Worm (Caenorhabditis elegans) whole organism, early embryonic: Measurements from ENCODE around the gene T01C8.2.

Source experiments
- B0310.2 ChIP-seq: sonication (generic microtip); optimal IDR thresholded peaks from 2 replicates; lab custom pipeline; 2016; ENCODE audit warnings: mild to moderate bottlenecking, missing genetic modification characterization, missing compliant biosample characterization
- F13C5.2 ChIP-seq: sonication (generic microtip); optimal IDR thresholded peaks from 2 replicates; lab custom pipeline; 2017; ENCODE audit warnings: mild to moderate bottlenecking, missing genetic modification characterization, inconsistent platforms, missing compliant biosample characterization
- aly-1 ChIP-seq: sonication (generic microtip); optimal IDR thresholded peaks from 2 replicates; lab custom pipeline; 2016; ENCODE audit warnings: missing genetic modification characterization, missing compliant biosample characterization
- ama-1 ChIP-seq: fragments of 150-350 bp; optimal IDR thresholded peaks from 2 replicates; lab custom pipeline; 2014
- ceh-13 ChIP-seq: fragments of 200-800 bp; sonication (Bioruptor generic); optimal IDR thresholded peaks from 2 replicates; lab custom pipeline; 2018; ENCODE audit warnings: mild to moderate bottlenecking, missing genetic modification characterization, missing compliant biosample characterization
- ceh-36 ChIP-seq: sonication (generic microtip); optimal IDR thresholded peaks from 2 replicates; lab custom pipeline; 2016; ENCODE audit warnings: missing genetic modification characterization, inconsistent platforms, missing compliant biosample characterization
- ets-7 ChIP-seq: sonication (generic microtip); optimal IDR thresholded peaks from 2 replicates; lab custom pipeline; 2016; ENCODE audit warnings: missing genotype, missing genetic modification characterization, missing compliant biosample characterization
- flt-1 ChIP-seq: fragments of 200-800 bp; sonication (Bioruptor generic); IDR thresholded peaks from 2 replicates; pipeline ENCODE4 v1.3.6; 2022; ENCODE audit warnings: missing genetic modification characterization, missing compliant biosample characterization
- hmbx-1 ChIP-seq: sonication (generic microtip); optimal IDR thresholded peaks from 2 replicates; lab custom pipeline; 2016; ENCODE audit warnings: mild to moderate bottlenecking, missing genetic modification characterization, missing compliant biosample characterization
- hmg-4 ChIP-seq: fragments of 200-800 bp; sonication (Bioruptor generic); optimal IDR thresholded peaks from 2 replicates; lab custom pipeline; 2018; ENCODE audit warnings: mild to moderate bottlenecking, missing genetic modification characterization, missing compliant biosample characterization
- hnd-1 ChIP-seq: sonication (generic microtip); optimal IDR thresholded peaks from 2 replicates; lab custom pipeline; 2016; ENCODE audit warnings: missing genetic modification characterization, missing compliant biosample characterization
- pes-1 ChIP-seq: fragments of 200-800 bp; sonication (Bioruptor generic); IDR thresholded peaks from 2 replicates; pipeline ENCODE4 v1.3.6; 2022; ENCODE audit warnings: missing genetic modification reagents, missing genetic modification characterization, missing compliant biosample characterization
- scrt-1 ChIP-seq: fragments of 200-800 bp; sonication (Bioruptor generic); IDR thresholded peaks from 2 replicates; pipeline ENCODE4 v1.3.6; 2022; ENCODE audit warnings: missing genetic modification characterization, missing compliant biosample characterization
- sea-1 ChIP-seq: fragments of 200-800 bp; sonication (Bioruptor generic); conservative IDR thresholded peaks from 2 replicates; pipeline ENCODE4 v1.3.6; 2022; ENCODE audit warnings: missing genetic modification characterization, missing compliant biosample characterization
- tbx-11 ChIP-seq: fragments of 200-800 bp; sonication (Bioruptor generic); IDR thresholded peaks from 2 replicates; pipeline ENCODE4 v1.3.6; 2022; ENCODE audit warnings: missing genetic modification characterization, missing compliant biosample characterization
- tbx-37 ChIP-seq: fragments of 200-800 bp; sonication (Bioruptor generic); conservative IDR thresholded peaks from 2 replicates; pipeline ENCODE4 v1.3.6; 2022; ENCODE audit warnings: missing genetic modification reagents, missing genetic modification characterization, missing compliant biosample characterization
- tra-4 ChIP-seq: sonication (generic microtip); optimal IDR thresholded peaks from 2 replicates; lab custom pipeline; 2017; ENCODE audit warnings: missing genetic modification characterization, missing compliant biosample characterization

Gene T01C8.2

ce11 chrX:16809689-16810088, 23.5 kb downstream of the T01C8.2 start:
- TF ChIP-seq hmg-4 (GFP tag; lab: Kevin White, UChicago): no peak
- TF ChIP-seq scrt-1 (GFP tag; lab: Robert Waterston, UW): no peak
- no peak for TF ChIP-seq ceh-36
- TF ChIP-seq flt-1 (GFP tag; lab: Robert Waterston, UW): no peak
- TF ChIP-seq F13C5.2 (tag; lab: Kevin White, UChicago): no peak
- no peak for TF ChIP-seq ets-7 (tag; lab: Kevin White, UChicago)
- TF ChIP-seq sea-1 (GFP tag; lab: Robert Waterston, UW): no peak
- no peak for TF ChIP-seq tbx-11
- no peak for TF ChIP-seq hnd-1 (tag; lab: Kevin White, UChicago)

DNA sequence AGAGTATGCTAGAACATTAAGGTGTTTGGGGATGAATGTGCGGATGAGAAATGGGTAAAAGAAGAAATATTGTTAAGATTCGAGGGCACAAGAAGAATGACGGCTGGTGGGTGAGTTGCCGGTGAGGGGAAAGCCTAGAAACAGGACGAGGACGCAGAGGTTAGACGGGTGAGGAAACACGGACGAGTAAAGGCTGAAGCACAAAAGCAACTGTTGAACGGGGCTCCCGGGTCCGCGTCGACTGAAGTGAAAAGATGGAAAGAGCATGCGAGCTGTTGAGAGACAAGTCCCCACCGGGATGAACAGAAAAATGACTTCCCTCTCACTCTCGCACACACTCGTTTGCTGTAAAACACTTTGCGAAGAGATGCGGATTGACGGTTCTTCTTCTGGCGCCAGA, 25.7 kb downstream of the T01C8.2 start:
- TF ChIP-seq ets-7 (tag; lab: Kevin White, UChicago): no peak
- TF ChIP-seq flt-1 (GFP tag; lab: Robert Waterston, UW): no peak
- TF ChIP-seq ceh-13: no peak
- TF ChIP-seq hmg-4 (GFP tag; lab: Kevin White, UChicago): no peak
- no peak for TF ChIP-seq B0310.2 (tag; lab: Kevin White, UChicago)
- no peak for TF ChIP-seq tra-4 (tag; lab: Kevin White, UChicago)
- TF ChIP-seq ceh-36: no peak
- no peak for TF ChIP-seq tbx-37 (GFP tag; lab: Robert Waterston, UW)

- TF ChIP-seq tra-4 (tag; lab: Kevin White, UChicago): no peak
- TF ChIP-seq flt-1 (GFP tag; lab: Robert Waterston, UW): no peak
- TF ChIP-seq ama-1 (lab: Kevin White, UChicago): no peak
- TF ChIP-seq hmbx-1: no peak
- no peak for TF ChIP-seq tbx-37 (GFP tag; lab: Robert Waterston, UW)
- no peak for TF ChIP-seq hmg-4 (GFP tag; lab: Kevin White, UChicago)
- TF ChIP-seq sea-1 (GFP tag; lab: Robert Waterston, UW): no peak
- no peak for TF ChIP-seq ceh-36
- TF ChIP-seq hnd-1 (tag; lab: Kevin White, UChicago): no peak
- no peak for TF ChIP-seq tbx-11
- TF ChIP-seq aly-1 (tag; lab: Kevin White, UChicago): no peak
- TF ChIP-seq F13C5.2 (tag; lab: Kevin White, UChicago): no peak
- TF ChIP-seq ets-7 (tag; lab: Kevin White, UChicago): no peak
- TF ChIP-seq pes-1: no peak
Measured at ce11 chrX:16813148-16813547, 26.9 kb downstream of the T01C8.2 start.

- TF ChIP-seq B0310.2 (tag; lab: Kevin White, UChicago) (no peak), ets-7 (tag; lab: Kevin White, UChicago) (peak; percentile 88), tbx-37 (GFP tag; lab: Robert Waterston, UW) (0 out of 2 replicates have a peak, but pooled peaks have one; percentile 9)
Measured at ce11 chrX:16813606-16814330, 27.5 kb downstream of the T01C8.2 start, which contains the start of gene cas-1. TSS of gene cas-1 (minus strand) at chrX:16813656.

DNA sequence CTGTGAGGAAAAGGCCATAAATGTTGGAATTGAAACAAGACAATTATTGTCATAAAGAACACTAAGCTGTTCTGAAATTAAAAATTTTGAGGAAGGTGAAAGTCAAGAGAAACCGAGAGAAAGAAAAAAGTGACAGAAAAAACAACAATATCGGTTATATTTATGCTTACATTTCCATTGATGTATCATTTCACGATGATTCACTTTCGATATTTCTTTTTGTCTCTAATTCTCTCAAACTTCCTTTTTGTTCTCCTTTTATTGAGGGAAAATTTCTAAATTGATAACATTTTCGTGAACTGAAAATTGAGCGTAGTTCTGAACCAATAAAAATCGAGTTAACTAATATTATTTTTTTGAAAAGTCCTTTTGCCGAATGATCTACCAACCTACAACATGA, 28.7 kb downstream of the T01C8.2 start:
- TF ChIP-seq scrt-1 (GFP tag; lab: Robert Waterston, UW) (no peak), F13C5.2 (tag; lab: Kevin White, UChicago) (no peak), B0310.2 (tag; lab: Kevin White, UChicago) (no peak), tbx-37 (GFP tag; lab: Robert Waterston, UW) (no peak), aly-1 (tag; lab: Kevin White, UChicago) (no peak), ceh-36 (no peak), pes-1 (no peak), flt-1 (GFP tag; lab: Robert Waterston, UW) (no peak), hmbx-1 (no peak), tra-4 (tag; lab: Kevin White, UChicago) (no peak), ets-7 (tag; lab: Kevin White, UChicago) (no peak), hnd-1 (tag; lab: Kevin White, UChicago) (no peak), ama-1 (lab: Kevin White, UChicago) (no peak), ceh-13 (no peak), tbx-11 (no peak), sea-1 (GFP tag; lab: Robert Waterston, UW) (no peak)

- TF ChIP-seq tbx-11 (no peak), sea-1 (GFP tag; lab: Robert Waterston, UW) (no peak), hmg-4 (GFP tag; lab: Kevin White, UChicago) (peak; percentile 44)
Measured at ce11 chrX:16815508-16815907, 29.3 kb downstream of the T01C8.2 start.

DNA sequence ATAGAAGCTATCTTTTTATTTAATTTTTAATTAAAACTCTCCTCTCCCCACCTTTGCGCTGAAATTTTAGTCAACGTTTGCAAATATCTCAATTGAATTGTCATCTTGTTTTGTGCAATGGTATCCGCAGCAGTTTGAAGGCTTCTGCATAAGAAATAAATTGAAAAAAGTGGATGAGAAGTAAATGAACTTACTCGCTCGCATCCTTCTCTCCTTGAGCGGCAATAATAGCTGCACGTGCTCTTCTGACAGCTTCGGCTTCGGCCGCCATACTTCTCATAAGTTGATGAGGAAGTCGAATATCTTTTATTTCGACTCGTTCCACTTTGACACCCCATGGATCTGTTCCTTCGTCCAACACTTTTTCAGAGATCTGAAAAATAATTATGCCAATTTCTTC, 30.6 kb downstream of the T01C8.2 start:
- TF ChIP-seq ets-7 (tag; lab: Kevin White, UChicago) (no peak), tbx-11 (no peak), B0310.2 (tag; lab: Kevin White, UChicago) (no peak), tbx-37 (GFP tag; lab: Robert Waterston, UW) (no peak), ceh-36 (no peak), flt-1 (GFP tag; lab: Robert Waterston, UW) (no peak), ceh-13 (no peak), F13C5.2 (tag; lab: Kevin White, UChicago) (no peak), aly-1 (tag; lab: Kevin White, UChicago) (no peak), pes-1 (no peak), scrt-1 (GFP tag; lab: Robert Waterston, UW) (no peak)

- TF ChIP-seq flt-1 (GFP tag; lab: Robert Waterston, UW) (no peak), tbx-11 (no peak), ets-7 (tag; lab: Kevin White, UChicago) (no peak)
Measured at ce11 chrX:16818271-16818670, 32.0 kb downstream of the T01C8.2 start.
